Worm (Caenorhabditis elegans) whole organism, midembryonic: ENCODE data around the gene C50A2.3.

Experiments used
- T22C8.4 ChIP-seq: fragments of 200-800 bp; sonication (Bioruptor generic); IDR thresholded peaks from 2 replicates; pipeline ENCODE4 v1.3.6; 2022; ENCODE audit warnings: missing genetic modification characterization, missing compliant biosample characterization
- cog-1 ChIP-seq: sonication (generic microtip); optimal IDR thresholded peaks from 2 replicates; lab custom pipeline; 2016; ENCODE audit warnings: missing genetic modification characterization, missing compliant biosample characterization
- flt-1 ChIP-seq: fragments of 200-800 bp; sonication (Bioruptor generic); IDR thresholded peaks from 2 replicates; pipeline ENCODE4 v1.3.6; 2022; ENCODE audit warnings: missing genetic modification characterization, missing compliant biosample characterization
- klf-2 ChIP-seq: fragments of 200-800 bp; sonication (Bioruptor generic); conservative IDR thresholded peaks from 2 replicates; pipeline ENCODE4 v1.3.6; 2022; ENCODE audit warnings: missing genetic modification reagents, missing genetic modification characterization, missing compliant biosample characterization
- med-1 ChIP-seq: sonication (generic microtip); optimal IDR thresholded peaks from 2 replicates; lab custom pipeline; 2017; ENCODE audit warnings: missing genetic modification characterization, mild to moderate bottlenecking, missing compliant biosample characterization, antibody characterized with exemption, missing genetic modification reagents; ENCODE audit not compliant: insufficient read depth
- ref-1 ChIP-seq: fragments of 200-800 bp; sonication (Bioruptor generic); conservative IDR thresholded peaks from 2 replicates; pipeline ENCODE4 v1.3.6; 2022; ENCODE audit warnings: missing genetic modification reagents, missing genetic modification characterization, missing compliant biosample characterization
- tab-1 ChIP-seq: fragments of 200-800 bp; sonication (Bioruptor generic); IDR thresholded peaks from 2 replicates; pipeline ENCODE4 v1.3.6; 2022; ENCODE audit warnings: missing genetic modification characterization, missing compliant biosample characterization
- ztf-23 ChIP-seq: fragments of 200-800 bp; sonication (Bioruptor generic); IDR thresholded peaks from 2 replicates; pipeline ENCODE4 v1.3.6; 2022; ENCODE audit warnings: missing genetic modification reagents, missing genetic modification characterization, missing compliant biosample characterization
- ztf-29 ChIP-seq: fragments of 200-800 bp; sonication (Bioruptor generic); IDR thresholded peaks from 2 replicates; pipeline ENCODE4 v1.3.6; 2022; ENCODE audit warnings: missing genetic modification reagents, missing genetic modification characterization, missing compliant biosample characterization

The C50A2.3 gene

ce11 chrIV:1168311-1168965, 10.6 kb upstream of the C50A2.3 start:
- TF ChIP-seq tab-1 (no peak), T22C8.4 (no peak), cog-1 (tag; lab: Kevin White, UChicago) (no peak), ztf-29 (GFP tag; lab: Robert Waterston, UW) (no peak), ztf-23 (GFP tag; lab: Robert Waterston, UW) (no peak), klf-2 (GFP tag; lab: Robert Waterston, UW) (no peak), med-1 (GFP tag; lab: Kevin White, UChicago) (no peak), ref-1 (GFP tag; lab: Robert Waterston, UW) (no peak), flt-1 (GFP tag; lab: Robert Waterston, UW) (no peak)

ce11 chrIV:1167352-1167751, 9.5 kb upstream of the C50A2.3 start:
- TF ChIP-seq ztf-29 (GFP tag; lab: Robert Waterston, UW) (no peak), flt-1 (GFP tag; lab: Robert Waterston, UW) (no peak), cog-1 (tag; lab: Kevin White, UChicago) (no peak), T22C8.4 (no peak), med-1 (GFP tag; lab: Kevin White, UChicago) (no peak), klf-2 (GFP tag; lab: Robert Waterston, UW) (no peak), ref-1 (GFP tag; lab: Robert Waterston, UW) (no peak), ztf-23 (GFP tag; lab: Robert Waterston, UW) (no peak), tab-1 (no peak)

- TF ChIP-seq tab-1 (no peak), ztf-29 (GFP tag; lab: Robert Waterston, UW) (no peak), klf-2 (GFP tag; lab: Robert Waterston, UW) (no peak), ref-1 (GFP tag; lab: Robert Waterston, UW) (no peak), cog-1 (tag; lab: Kevin White, UChicago) (no peak), ztf-23 (GFP tag; lab: Robert Waterston, UW) (no peak), T22C8.4 (no peak), med-1 (GFP tag; lab: Kevin White, UChicago) (no peak), flt-1 (GFP tag; lab: Robert Waterston, UW) (no peak)
Measured at ce11 chrIV:1163126-1163525, 5.3 kb upstream of the C50A2.3 start, which contains the start of gene C50A2.7. C50A2.7 (plus strand) TSS chrIV:1163426.

ce11 chrIV:1160386-1160785, 2.6 kb upstream of the C50A2.3 start, which contains the start of gene ets-8:
ets-8 (minus strand) TSS chrIV:1160486.
- TF ChIP-seq ref-1 (GFP tag; lab: Robert Waterston, UW) (no peak), ztf-29 (GFP tag; lab: Robert Waterston, UW) (no peak), tab-1 (no peak), ztf-23 (GFP tag; lab: Robert Waterston, UW) (no peak), cog-1 (tag; lab: Kevin White, UChicago) (no peak), med-1 (GFP tag; lab: Kevin White, UChicago) (no peak), T22C8.4 (no peak), flt-1 (GFP tag; lab: Robert Waterston, UW) (no peak), klf-2 (GFP tag; lab: Robert Waterston, UW) (no peak)

ce11 chrIV:1155206-1155605, 2.6 kb downstream of the C50A2.3 start:
- TF ChIP-seq ref-1 (GFP tag; lab: Robert Waterston, UW) (no peak), T22C8.4 (no peak), flt-1 (GFP tag; lab: Robert Waterston, UW) (no peak), klf-2 (GFP tag; lab: Robert Waterston, UW) (no peak), tab-1 (no peak), ztf-23 (GFP tag; lab: Robert Waterston, UW) (no peak), ztf-29 (GFP tag; lab: Robert Waterston, UW) (no peak), cog-1 (tag; lab: Kevin White, UChicago) (no peak), med-1 (GFP tag; lab: Kevin White, UChicago) (no peak)

ce11 chrIV:1148425-1149151, 9.2 kb downstream of the C50A2.3 start:
- no peak for TF ChIP-seq med-1 (GFP tag; lab: Kevin White, UChicago)
- TF ChIP-seq klf-2 (GFP tag; lab: Robert Waterston, UW), result no peak
- no peak for TF ChIP-seq flt-1 (GFP tag; lab: Robert Waterston, UW)
- TF ChIP-seq ztf-23 (GFP tag; lab: Robert Waterston, UW), result no peak
- TF ChIP-seq ztf-29 (GFP tag; lab: Robert Waterston, UW), result no peak
- no peak for TF ChIP-seq cog-1 (tag; lab: Kevin White, UChicago)
- no peak for TF ChIP-seq T22C8.4
- TF ChIP-seq ref-1 (GFP tag; lab: Robert Waterston, UW), result no peak
- no peak for TF ChIP-seq tab-1

ce11 chrIV:1147594-1147993, 10.2 kb downstream of the C50A2.3 start:
- TF ChIP-seq cog-1 (tag; lab: Kevin White, UChicago), result no peak
- TF ChIP-seq med-1 (GFP tag; lab: Kevin White, UChicago), result no peak
- TF ChIP-seq ztf-23 (GFP tag; lab: Robert Waterston, UW), result no peak
- TF ChIP-seq ztf-29 (GFP tag; lab: Robert Waterston, UW), result no peak
- no peak for TF ChIP-seq ref-1 (GFP tag; lab: Robert Waterston, UW)
- no peak for TF ChIP-seq T22C8.4
- no peak for TF ChIP-seq flt-1 (GFP tag; lab: Robert Waterston, UW)
- no peak for TF ChIP-seq klf-2 (GFP tag; lab: Robert Waterston, UW)
- TF ChIP-seq tab-1, result no peak

ce11 chrIV:1136658-1137057, 21.2 kb downstream of the C50A2.3 start, which contains the start of gene C44B12.6:
C44B12.6 (minus strand) TSS chrIV:1136758.
- no peak for TF ChIP-seq cog-1 (tag; lab: Kevin White, UChicago)
- TF ChIP-seq ref-1 (GFP tag; lab: Robert Waterston, UW), result no peak
- no peak for TF ChIP-seq ztf-29 (GFP tag; lab: Robert Waterston, UW)
- no peak for TF ChIP-seq med-1 (GFP tag; lab: Kevin White, UChicago)
- no peak for TF ChIP-seq klf-2 (GFP tag; lab: Robert Waterston, UW)
- no peak for TF ChIP-seq ztf-23 (GFP tag; lab: Robert Waterston, UW)
- no peak for TF ChIP-seq T22C8.4
- TF ChIP-seq tab-1, result no peak
- TF ChIP-seq flt-1 (GFP tag; lab: Robert Waterston, UW), result no peak
